Worm (Caenorhabditis elegans): ENCODE results near the gene dnj-9.

The dnj-9 gene

ce11 chrII:4882498-4882897, 30.6 kb downstream of the dnj-9 start:
- TF ChIP-seq zip-11 (GFP tag; IDR thresholded peaks at IDR 0.05) (no peak), R02D3.7 (tag; optimal IDR thresholded peaks at IDR 0.05) (no peak), nhr-6 (tag; optimal IDR thresholded peaks at IDR 0.05) (no peak), Y105C5A.15 (GFP tag; IDR thresholded peaks at IDR 0.05) (no peak), lin-29 (GFP tag; IDR thresholded peaks at IDR 0.05) (no peak), lir-3 (tag; optimal IDR thresholded peaks at IDR 0.05) (no peak), ceh-82 (tag; optimal IDR thresholded peaks at IDR 0.05) (no peak), daf-16 (GFP tag; optimal IDR thresholded peaks at IDR 0.05) (no peak), daf-16 (tag; optimal IDR thresholded peaks at IDR 0.05) (peak; percentile 75), dve-1 (tag; optimal IDR thresholded peaks at IDR 0.05; ENCODE audit: insufficient read depth) (peak; percentile 27), F26F4.8 (GFP tag; conservative IDR thresholded peaks at IDR 0.05) (no peak), arid-1 (GFP tag; conservative IDR thresholded peaks at IDR 0.05) (no peak), unc-39 (tag; optimal IDR thresholded peaks at IDR 0.05) (no peak), dmd-9 (GFP tag; IDR thresholded peaks at IDR 0.05) (no peak), ces-1 (GFP tag; optimal IDR thresholded peaks at IDR 0.05) (no peak), aha-1 (tag) (peak; percentile 3), unc-62 (GFP tag; optimal IDR thresholded peaks at IDR 0.05 in 1 of 2) (no peak), unc-62 (tag; optimal IDR thresholded peaks at IDR 0.05) (no peak), jun-1 (tag; optimal IDR thresholded peaks at IDR 0.05) (no peak), zag-1 (tag; optimal IDR thresholded peaks at IDR 0.05) (no peak), nhr-25 (tag; optimal IDR thresholded peaks at IDR 0.05; ENCODE audit: borderline replicate concordance, insufficient read depth) (no peak), lim-7 (GFP tag; IDR thresholded peaks at IDR 0.05) (0 out of 2 replicates have a peak, but pooled peaks have one; percentile 7)

- TF ChIP-seq ctbp-1 (GFP tag; IDR thresholded peaks at IDR 0.05) (no peak), T20F7.1 (GFP tag; optimal IDR thresholded peaks at IDR 0.05) (peak; percentile 27), daf-16 (GFP tag; optimal IDR thresholded peaks at IDR 0.05) (no peak), daf-16 (tag; optimal IDR thresholded peaks at IDR 0.05) (peak; percentile 55), nhr-25 (tag; optimal IDR thresholded peaks at IDR 0.05; ENCODE audit: borderline replicate concordance, insufficient read depth) (no peak), dmd-6 (GFP tag; IDR thresholded peaks at IDR 0.05) (0 out of 2 replicates have a peak, but pooled peaks have one; percentile 17), dve-1 (tag; optimal IDR thresholded peaks at IDR 0.05; ENCODE audit: insufficient read depth) (peak; percentile 9), hlh-11 (tag; optimal IDR thresholded peaks at IDR 0.05) (peak; percentile 8), gei-8 (GFP tag; optimal IDR thresholded peaks at IDR 0.05) (no peak), ces-1 (GFP tag; optimal IDR thresholded peaks at IDR 0.05) (no peak), rbr-2 (tag; optimal IDR thresholded peaks at IDR 0.05) (no peak)
Measured at ce11 chrII:4883412-4883811, 31.6 kb downstream of the dnj-9 start, which contains the start of gene gst-8. gst-8 (plus strand) TSS chrII:4883712.

- TF ChIP-seq lin-29 (GFP tag; IDR thresholded peaks at IDR 0.05) (no peak), unc-62 (GFP tag; optimal IDR thresholded peaks at IDR 0.05 in 1 of 2) (peak in 1 of 2 experiments; percentile 65), unc-62 (tag; optimal IDR thresholded peaks at IDR 0.05) (no peak), lir-3 (tag; optimal IDR thresholded peaks at IDR 0.05) (no peak)
Measured at ce11 chrII:4884403-4884802, 32.5 kb downstream of the dnj-9 start.

ce11 chrII:4885976-4886375, 34.1 kb downstream of the dnj-9 start, which contains the start of gene R05F9.7:
R05F9.7 (plus strand) TSS chrII:4886276.
- no peak for TF ChIP-seq fkh-10 (GFP tag; optimal IDR thresholded peaks at IDR 0.05)
- TF ChIP-seq mxl-2 (GFP tag; conservative IDR thresholded peaks at IDR 0.05) = no peak
- no peak for TF ChIP-seq mes-2 (tag; optimal IDR thresholded peaks at IDR 0.05; ENCODE audit: poor library complexity, severe bottlenecking)
- TF ChIP-seq nhr-111 (GFP tag; optimal IDR thresholded peaks at IDR 0.05) = no peak
- no peak for TF ChIP-seq mdt-29 (GFP tag; IDR thresholded peaks at IDR 0.05)
- TF ChIP-seq lir-3 (tag; optimal IDR thresholded peaks at IDR 0.05) = no peak
- no peak for TF ChIP-seq dmd-6 (GFP tag; IDR thresholded peaks at IDR 0.05)
- TF ChIP-seq nhr-48 (tag; optimal IDR thresholded peaks at IDR 0.05) = no peak
- no peak for TF ChIP-seq Y105C5A.15 (GFP tag; IDR thresholded peaks at IDR 0.05)
- TF ChIP-seq madf-5 (GFP tag; IDR thresholded peaks at IDR 0.05) = no peak
- no peak for TF ChIP-seq pha-4 (GFP tag; IDR thresholded peaks at IDR 0.05)
- no peak for TF ChIP-seq pha-4 (tag; optimal IDR thresholded peaks at IDR 0.05)
- no peak for TF ChIP-seq T20F7.1 (GFP tag; optimal IDR thresholded peaks at IDR 0.05)
- TF ChIP-seq lin-1 (GFP tag; IDR thresholded peaks at IDR 0.05) = no peak
- TF ChIP-seq zfp-2 (tag; optimal IDR thresholded peaks at IDR 0.05) = no peak
- TF ChIP-seq nhr-6 (tag; optimal IDR thresholded peaks at IDR 0.05) = no peak
- no peak for TF ChIP-seq pqm-1 (tag; optimal IDR thresholded peaks at IDR 0.05)
- TF ChIP-seq set-16 (GFP tag; IDR thresholded peaks at IDR 0.05) = no peak
- TF ChIP-seq skn-1 (tag; optimal IDR thresholded peaks at IDR 0.05) = no peak
- TF ChIP-seq lsy-2 (tag; optimal IDR thresholded peaks at IDR 0.05) = no peak
